Worm (Caenorhabditis elegans): ENCODE data around the gene ift-43.
"Not testable (repeated sequence)": the region's sequence is repeated elsewhere in the genome, so short reads cannot be mapped to it uniquely, and the experiment has no call there.

The ift-43 gene

DNA sequence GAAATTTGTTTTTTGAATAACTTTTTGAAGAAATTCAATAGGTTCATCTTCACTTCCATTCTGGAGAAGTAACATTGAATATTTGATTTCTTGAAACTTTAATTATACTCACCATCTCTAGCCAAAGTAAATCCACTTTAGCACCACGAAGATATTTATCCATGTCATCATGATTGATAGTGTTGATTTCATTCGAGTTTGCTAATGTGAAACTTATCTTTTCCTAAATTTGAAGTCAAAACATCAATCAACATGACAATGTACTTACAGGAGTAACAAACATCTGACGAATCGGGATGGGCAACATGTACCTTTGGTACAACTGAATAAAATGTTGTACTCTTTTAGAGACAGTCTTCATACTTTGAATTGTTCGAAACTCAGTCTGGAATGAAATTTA, 36.8 kb upstream of the ift-43 start:
- TF ChIP-seq mel-28 (tag; optimal IDR thresholded peaks at IDR 0.05; ENCODE audit: borderline replicate concordance) (no peak), D2030.7 (GFP tag; IDR thresholded peaks at IDR 0.05) (no peak), lin-54 (GFP tag; optimal IDR thresholded peaks at IDR 0.05) (no peak), pbrm-1 (GFP tag; IDR thresholded peaks at IDR 0.05) (no peak), repo-1 (tag; optimal IDR thresholded peaks at IDR 0.05) (no peak), nhr-27 (tag; optimal IDR thresholded peaks at IDR 0.05) (no peak), F57C9.4 (tag; optimal IDR thresholded peaks at IDR 0.05) (no peak), zfh-2 (GFP tag; conservative IDR thresholded peaks at IDR 0.05) (no peak), nhr-120 (GFP tag; IDR thresholded peaks at IDR 0.05) (no peak)

DNA sequence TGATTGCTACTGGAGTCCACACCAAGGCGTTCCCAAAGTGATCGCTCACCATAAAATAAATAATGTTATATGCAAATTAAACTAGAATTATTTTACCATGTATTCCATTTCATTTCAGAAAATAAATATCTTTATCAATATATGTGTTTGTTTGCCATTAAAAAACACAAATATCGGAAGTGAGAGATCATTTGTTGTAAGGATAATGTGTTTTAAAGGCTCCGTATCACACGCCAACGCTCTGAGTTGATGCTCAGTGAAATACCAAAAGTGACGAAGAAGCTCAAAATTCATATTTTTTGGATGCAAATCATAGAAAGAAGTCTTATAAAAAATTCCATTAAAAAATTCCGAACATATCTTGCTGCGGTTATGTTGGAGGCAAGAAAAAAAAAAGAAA, 35.6 kb upstream of the ift-43 start:
- TF ChIP-seq lin-54 (GFP tag; optimal IDR thresholded peaks at IDR 0.05) (no peak), ceh-40 (GFP tag; IDR thresholded peaks at IDR 0.05) (no peak), atf-7 (tag; optimal IDR thresholded peaks at IDR 0.05) (no peak), cebp-1 (GFP tag; IDR thresholded peaks at IDR 0.05) (no peak), cebp-1 (tag; optimal IDR thresholded peaks at IDR 0.05) (no peak), lsy-27 (tag; optimal IDR thresholded peaks at IDR 0.05; ENCODE audit: borderline replicate concordance, insufficient read depth) (no peak), F57A8.1 (GFP tag; optimal IDR thresholded peaks at IDR 0.05) (no peak), xnd-1 (tag; optimal IDR thresholded peaks at IDR 0.05) (no peak), let-526 (GFP tag; IDR thresholded peaks at IDR 0.05) (no peak), him-1 (tag; optimal IDR thresholded peaks at IDR 0.05) (no peak), aptf-3 (GFP tag; IDR thresholded peaks at IDR 0.05) (no peak), F49E8.2 (tag; optimal IDR thresholded peaks at IDR 0.05; ENCODE audit: insufficient read depth) (no peak)

DNA sequence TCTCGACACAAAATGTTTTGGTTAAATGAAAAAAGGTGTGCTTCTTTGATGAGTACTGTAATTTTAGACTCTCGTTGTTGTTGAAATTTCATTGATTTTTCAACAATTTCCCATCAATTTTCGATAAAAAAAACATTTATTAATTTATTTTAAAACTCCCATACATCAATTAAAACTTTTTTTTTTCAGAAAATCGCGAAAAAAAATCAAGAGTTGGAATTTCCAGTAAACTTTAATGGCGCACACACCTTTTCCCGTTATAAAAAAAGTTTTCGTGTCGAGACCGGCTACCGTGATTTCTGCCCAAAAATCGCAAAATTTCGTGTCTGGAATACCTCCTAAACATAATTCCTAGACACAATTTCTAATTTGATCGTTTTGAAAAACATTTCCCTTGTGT, 34.2 kb upstream of the ift-43 start, which contains the start of gene C25H3.14:
Gene C25H3.14 (plus strand): TSS at position 301 of the 400 bp plus-strand sequence.
- no peak for TF ChIP-seq dox-1 (GFP tag; IDR thresholded peaks at IDR 0.05)
- no peak for TF ChIP-seq egl-44 (GFP tag; IDR thresholded peaks at IDR 0.05)
- no peak for TF ChIP-seq ceh-40 (GFP tag; IDR thresholded peaks at IDR 0.05)
- no peak for TF ChIP-seq let-526 (GFP tag; IDR thresholded peaks at IDR 0.05)
- no peak for TF ChIP-seq lin-35 (GFP tag; optimal IDR thresholded peaks at IDR 0.05)
- no peak for TF ChIP-seq ceh-27 (GFP tag; optimal IDR thresholded peaks at IDR 0.05)
- TF ChIP-seq ama-1 (optimal IDR thresholded peaks at IDR 0.05): no peak
- TF ChIP-seq ama-1 (GFP tag; optimal IDR thresholded peaks at IDR 0.05): no peak
- no peak for TF ChIP-seq lin-40 (tag; optimal IDR thresholded peaks at IDR 0.05)
- TF ChIP-seq F39B2.1 (GFP tag; IDR thresholded peaks at IDR 0.05): no peak
- no peak for TF ChIP-seq C17E4.6 (GFP tag; IDR thresholded peaks at IDR 0.05)
- TF ChIP-seq ztf-26 (tag; optimal IDR thresholded peaks at IDR 0.05): no peak

DNA sequence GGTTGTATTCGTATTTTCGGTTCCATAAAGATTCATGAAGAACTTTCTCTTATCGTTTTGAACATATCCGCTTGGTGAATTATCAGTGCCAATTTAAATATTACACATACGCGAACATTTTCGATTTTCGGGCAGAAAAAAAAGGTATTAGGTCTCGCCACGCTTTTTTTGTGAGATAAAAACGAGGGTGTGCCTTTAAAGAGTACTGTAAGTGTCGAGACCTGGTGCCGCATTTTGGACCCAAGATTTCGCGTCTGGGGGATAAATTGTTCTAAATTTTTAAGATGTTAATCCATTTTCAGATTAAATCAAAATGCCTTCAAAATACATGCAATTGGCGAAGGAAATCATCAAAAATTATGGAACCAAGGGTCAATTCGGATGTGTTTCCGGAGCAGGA, 33.3 kb upstream of the ift-43 start, which contains the start of gene C25H3.3:
Gene C25H3.3 (plus strand): TSS at position 301 of the 400 bp plus-strand sequence.
- TF ChIP-seq egrh-3 (GFP tag; IDR thresholded peaks at IDR 0.05): no peak
- no peak for TF ChIP-seq B0261.1 (tag; optimal IDR thresholded peaks at IDR 0.05)

DNA sequence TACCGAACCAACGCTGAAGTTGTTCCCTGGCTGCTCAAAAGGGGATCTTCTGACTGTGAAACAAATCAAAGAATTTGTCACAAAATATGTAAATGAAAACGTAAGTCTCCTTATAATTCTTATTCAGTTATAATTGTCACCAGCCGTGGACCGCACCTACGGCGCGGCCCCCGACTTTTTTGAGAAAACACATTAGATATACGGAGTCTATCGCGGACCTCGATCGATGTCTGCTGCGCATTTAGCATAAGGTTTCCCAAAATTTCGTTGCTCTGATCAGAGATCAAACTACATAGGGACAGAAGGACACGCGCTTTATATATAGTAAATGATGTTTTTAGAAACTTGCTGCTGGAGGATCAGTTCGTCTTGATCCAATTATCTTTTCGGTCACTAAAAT, 32.3 kb upstream of the ift-43 start:
- not testable (repeated sequence) for TF ChIP-seq snpc-4 (GFP tag; optimal IDR thresholded peaks at IDR 0.05)
- TF ChIP-seq snpc-4 (tag; optimal IDR thresholded peaks at IDR 0.05) (peak in 2 of 4 experiments; percentile 64 to 82), snpc-1.1 (tag; optimal IDR thresholded peaks at IDR 0.05; ENCODE audit: insufficient read depth) (peak; percentile 56)

Measured in whole organism, young adult.